Fruit fly (Drosophila melanogaster) whole organism, embryonic: ENCODE data around the gene CG13384.

Source experiments
- CG10147 ChIP-seq: fragments of 200-800 bp; sonication (Bioruptor generic); optimal IDR thresholded peaks from 2 replicates; lab custom pipeline; 2019; ENCODE audit warnings: missing biosample characterization, mild to moderate bottlenecking, missing genetic modification characterization, moderate library complexity
- CG10366 ChIP-seq: fragments of 200-800 bp; sonication (Bioruptor generic); IDR thresholded peaks from 2 replicates; pipeline ENCODE4 v1.3.6; 2022; ENCODE audit warnings: missing biosample characterization, missing genetic modification characterization
- CG10462 ChIP-seq: fragments of 200-800 bp; sonication (Bioruptor generic); optimal IDR thresholded peaks from 2 replicates; lab custom pipeline; 2016; ENCODE audit warnings: missing biosample characterization, missing genetic modification characterization
- CG12659 ChIP-seq: fragments of 200-800 bp; sonication (Bioruptor generic); optimal IDR thresholded peaks from 3 replicates; lab custom pipeline; 2017; ENCODE audit warnings: mild to moderate bottlenecking, missing biosample characterization, missing genetic modification reagents, missing genetic modification characterization
- CG12744 ChIP-seq: fragments of 200-800 bp; sonication (Bioruptor generic); optimal IDR thresholded peaks from 2 replicates; lab custom pipeline; 2016; ENCODE audit warnings: missing biosample characterization, missing genetic modification characterization
- CG17328 ChIP-seq: fragments of 200-800 bp; sonication (Bioruptor generic); IDR thresholded peaks from 2 replicates; pipeline ENCODE4 v1.3.6; 2022; ENCODE audit warnings: missing biosample characterization, missing genetic modification characterization
- CG17361 ChIP-seq: fragments of 200-800 bp; sonication (Bioruptor generic); IDR thresholded peaks from 3 replicates; pipeline ENCODE4 v1.3.6; 2022; ENCODE audit warnings: missing biosample characterization, missing genetic modification characterization
- CG17568 ChIP-seq: fragments of 200-800 bp; sonication (Bioruptor generic); optimal IDR thresholded peaks from 2 replicates; lab custom pipeline; 2018; ENCODE audit warnings: missing biosample characterization, mild to moderate bottlenecking, missing genetic modification characterization, moderate library complexity
- CG2678 ChIP-seq: fragments of 200-800 bp; sonication (Bioruptor generic); optimal IDR thresholded peaks from 3 replicates; lab custom pipeline; 2019; ENCODE audit warnings: missing biosample characterization, mild to moderate bottlenecking, missing genetic modification characterization, moderate library complexity
- CG2712 ChIP-seq: fragments of 200-800 bp; optimal IDR thresholded peaks from 3 replicates; lab custom pipeline; 2019; ENCODE audit warnings: missing biosample characterization, mild to moderate bottlenecking, missing genetic modification characterization, moderate library complexity
- CG34376 ChIP-seq: fragments of 200-800 bp; sonication (Bioruptor generic); optimal IDR thresholded peaks from 2 replicates; lab custom pipeline; 2018; ENCODE audit warnings: missing biosample characterization, mild to moderate bottlenecking, missing genetic modification characterization
- CG6175 ChIP-seq: fragments of 200-800 bp; sonication (Bioruptor generic); IDR thresholded peaks from 3 replicates; pipeline ENCODE4 v1.3.6; 2022; ENCODE audit warnings: missing biosample characterization, missing genetic modification characterization
- CG6254 ChIP-seq: fragments of 200-800 bp; sonication (Bioruptor generic); optimal IDR thresholded peaks from 3 replicates; lab custom pipeline; 2017; ENCODE audit warnings: mild to moderate bottlenecking, missing biosample characterization, missing genetic modification reagents, missing genetic modification characterization
- CG6765 ChIP-seq: fragments of 200-800 bp; sonication (Bioruptor generic); optimal IDR thresholded peaks from 3 replicates; lab custom pipeline; 2017; ENCODE audit warnings: missing biosample characterization, mild to moderate bottlenecking, missing genetic modification characterization
- Fer1 ChIP-seq: fragments of 200-800 bp; sonication (Bioruptor generic); optimal IDR thresholded peaks from 2 replicates; lab custom pipeline; 2017; ENCODE audit warnings: missing biosample characterization, mild to moderate bottlenecking, missing genetic modification characterization
- Hey ChIP-seq: fragments of 200-800 bp; sonication (Bioruptor generic); optimal IDR thresholded peaks from 3 replicates; lab custom pipeline; 2018; ENCODE audit warnings: missing biosample characterization, mild to moderate bottlenecking, missing genetic modification characterization
- Hr3 ChIP-seq: fragments of 200-800 bp; sonication (Bioruptor generic); optimal IDR thresholded peaks from 3 replicates; lab custom pipeline; 2016; ENCODE audit warnings: missing biosample characterization, missing genetic modification characterization
- NFAT ChIP-seq: fragments of 200-800 bp; sonication (Bioruptor generic); IDR thresholded peaks from 2 replicates; pipeline ENCODE4 v1.3.6; 2022; ENCODE audit warnings: missing biosample characterization, missing genetic modification characterization
- PHDP ChIP-seq: fragments of 200-800 bp; sonication (Bioruptor generic); optimal IDR thresholded peaks from 3 replicates; lab custom pipeline; 2018; ENCODE audit warnings: missing biosample characterization, mild to moderate bottlenecking, missing genetic modification characterization, moderate library complexity
- Six4 ChIP-seq: fragments of 200-800 bp; sonication (Bioruptor generic); optimal IDR thresholded peaks from 2 replicates; lab custom pipeline; 2016; ENCODE audit warnings: missing biosample characterization, missing genetic modification characterization
- Xrp1 ChIP-seq: fragments of 200-800 bp; sonication (Bioruptor generic); IDR thresholded peaks from 2 replicates; pipeline ENCODE4 v1.3.6; 2022; ENCODE audit warnings: missing biosample characterization, missing genetic modification characterization
- YL-1 ChIP-seq: fragments of 200-800 bp; sonication (Bioruptor generic); optimal IDR thresholded peaks from 3 replicates; lab custom pipeline; 2017; ENCODE audit warnings: missing biosample characterization, mild to moderate bottlenecking, missing genetic modification characterization
- bbx ChIP-seq: fragments of 200-800 bp; sonication (Bioruptor generic); IDR thresholded peaks from 2 replicates; pipeline ENCODE4 v1.3.6; 2022; ENCODE audit warnings: missing biosample characterization, missing genetic modification characterization; ENCODE audit not compliant: partially characterized antibody
- bigmax ChIP-seq: fragments of 200-800 bp; sonication (Bioruptor generic); optimal IDR thresholded peaks from 2 replicates; lab custom pipeline; 2018; ENCODE audit warnings: missing biosample characterization, mild to moderate bottlenecking, missing genetic modification characterization
- bsh ChIP-seq, 2 experiments: fragments of 200-800 bp; sonication (Bioruptor generic); optimal IDR thresholded peaks; 2 replicates each; lab custom pipeline; 2017 to 2018; ENCODE audit warnings: mild to moderate bottlenecking in 2 of 2, missing biosample characterization in 2 of 2, missing genetic modification characterization in 2 of 2, moderate library complexity in 1 of 2
- caup ChIP-seq: fragments of 200-800 bp; sonication (Bioruptor generic); optimal IDR thresholded peaks from 3 replicates; lab custom pipeline; 2017; ENCODE audit warnings: missing biosample characterization, mild to moderate bottlenecking, missing genetic modification characterization, moderate library complexity; ENCODE audit not compliant: severe bottlenecking
- croc ChIP-seq: fragments of 200-800 bp; sonication (Bioruptor generic); conservative IDR thresholded peaks from 3 replicates; pipeline ENCODE4 v1.3.6; 2022; ENCODE audit warnings: missing biosample characterization, missing genetic modification characterization
- disco-r ChIP-seq: fragments of 200-800 bp; sonication (Bioruptor generic); optimal IDR thresholded peaks from 2 replicates; lab custom pipeline; 2016; ENCODE audit warnings: missing biosample characterization, missing genetic modification characterization
- ind ChIP-seq: fragments of 200-800 bp; sonication (Bioruptor generic); optimal IDR thresholded peaks from 3 replicates; lab custom pipeline; 2016; ENCODE audit warnings: missing biosample characterization, missing genetic modification characterization
- jing ChIP-seq: fragments of 200-800 bp; sonication (Bioruptor generic); optimal IDR thresholded peaks from 2 replicates; lab custom pipeline; 2018; ENCODE audit warnings: missing biosample characterization, mild to moderate bottlenecking, missing genetic modification characterization
- lab ChIP-seq: fragments of 200-800 bp; sonication (Bioruptor generic); optimal IDR thresholded peaks from 3 replicates; lab custom pipeline; 2017; ENCODE audit warnings: missing biosample characterization, missing genetic modification characterization, mild to moderate bottlenecking, moderate library complexity, missing genetic modification reagents
- luna ChIP-seq: fragments of 200-800 bp; sonication (Bioruptor generic); optimal IDR thresholded peaks from 2 replicates; lab custom pipeline; 2016; ENCODE audit warnings: missing biosample characterization, missing genetic modification characterization
- oc ChIP-seq: fragments of 200-800 bp; sonication (Bioruptor generic); optimal IDR thresholded peaks from 2 replicates; lab custom pipeline; 2018; ENCODE audit warnings: missing biosample characterization, mild to moderate bottlenecking, missing genetic modification characterization, moderate library complexity
- psq ChIP-seq: fragments of 200-800 bp; sonication (Bioruptor generic); optimal IDR thresholded peaks from 2 replicates; lab custom pipeline; 2017; ENCODE audit warnings: missing biosample characterization, missing genetic modification characterization
- pum ChIP-seq: fragments of 200-800 bp; sonication (Bioruptor generic); optimal IDR thresholded peaks from 2 replicates; lab custom pipeline; 2016; ENCODE audit warnings: missing biosample characterization, missing genetic modification characterization
- ranshi ChIP-seq: fragments of 200-800 bp; sonication (Bioruptor generic); IDR thresholded peaks from 2 replicates; pipeline ENCODE4 v1.3.6; 2022; ENCODE audit warnings: missing biosample characterization, missing genetic modification characterization
- rib ChIP-seq: fragments of 200-800 bp; sonication (Bioruptor generic); IDR thresholded peaks from 2 replicates; pipeline ENCODE4 v1.3.6; 2022; ENCODE audit warnings: missing biosample characterization, missing genetic modification characterization
- row ChIP-seq: fragments of 200-800 bp; sonication (Bioruptor generic); IDR thresholded peaks from 3 replicates; pipeline ENCODE4 v1.3.6; 2022; ENCODE audit warnings: missing biosample characterization, missing genetic modification characterization
- scrt ChIP-seq: fragments of 200-800 bp; sonication (Bioruptor generic); optimal IDR thresholded peaks from 2 replicates; lab custom pipeline; 2018; ENCODE audit warnings: missing biosample characterization, mild to moderate bottlenecking, missing genetic modification characterization, moderate library complexity
- shn ChIP-seq: fragments of 200-800 bp; sonication (Bioruptor generic); optimal IDR thresholded peaks from 3 replicates; lab custom pipeline; 2016; ENCODE audit warnings: missing biosample characterization, missing genetic modification characterization
- sim ChIP-seq: fragments of 200-800 bp; sonication (Bioruptor generic); IDR thresholded peaks from 2 replicates; pipeline ENCODE4 v1.3.6; 2022; ENCODE audit warnings: missing biosample characterization, missing genetic modification characterization
- sima ChIP-seq: fragments of 200-800 bp; sonication (Bioruptor generic); optimal IDR thresholded peaks from 2 replicates; lab custom pipeline; 2016; ENCODE audit warnings: missing biosample characterization, missing genetic modification characterization
- slou ChIP-seq: fragments of 200-800 bp; sonication (Bioruptor generic); optimal IDR thresholded peaks from 3 replicates; lab custom pipeline; 2016; ENCODE audit warnings: missing biosample characterization, missing genetic modification characterization
- stwl ChIP-seq: fragments of 200-800 bp; sonication (Bioruptor generic); optimal IDR thresholded peaks from 3 replicates; lab custom pipeline; 2018; ENCODE audit warnings: missing biosample characterization, mild to moderate bottlenecking, missing genetic modification characterization, moderate library complexity
- sug ChIP-seq: fragments of 200-800 bp; optimal IDR thresholded peaks from 2 replicates; lab custom pipeline; 2019; ENCODE audit warnings: missing biosample characterization, mild to moderate bottlenecking, missing genetic modification characterization, moderate library complexity
- tna ChIP-seq: fragments of 200-800 bp; sonication (Bioruptor generic); IDR thresholded peaks from 2 replicates; pipeline ENCODE4 v1.3.6; 2022; ENCODE audit warnings: missing biosample characterization, missing genetic modification characterization; ENCODE audit not compliant: partially characterized antibody
- usp ChIP-seq: fragments of >200 bp; optimal IDR thresholded peaks from 2 replicates; lab custom pipeline; 2017; ENCODE audit warnings: missing biosample characterization, missing genetic modification characterization
- zen2 ChIP-seq: fragments of 200-800 bp; sonication (Bioruptor generic); IDR thresholded peaks from 3 replicates; pipeline ENCODE4 v1.3.6; 2022; ENCODE audit warnings: missing biosample characterization, missing genetic modification characterization; ENCODE audit not compliant: partially characterized antibody

The CG13384 gene

dm6 chr2L:8364006-8364956 lies 20.0 kb upstream of the CG13384 start, which contains the start of the genes RpS13 and CSN8 (continued):
- TF ChIP-seq CG6175 (no peak), croc (no peak), stwl (tag; lab: Kevin White, UChicago) (peak; percentile 85), CG12744 (no peak), ind (GFP tag; lab: Kevin White, UChicago) (no peak), CG17328 (GFP tag; lab: Robert Waterston, UW) (no peak), NFAT (GFP tag; lab: Robert Waterston, UW) (no peak), oc (tag; lab: Kevin White, UChicago) (no peak), CG10147 (GFP tag; lab: Kevin White, UChicago) (no peak), CG6765 (GFP tag; lab: Kevin White, UChicago) (peak; percentile 59), YL-1 (GFP tag; lab: Kevin White, UChicago) (peak; percentile 92), shn (GFP tag; lab: Kevin White, UChicago) (no peak), sima (no peak), CG12659 (GFP tag; lab: Kevin White, UChicago) (peak; percentile 75), CG34376 (GFP tag; lab: Kevin White, UChicago) (peak; percentile 68), Fer1 (peak; percentile 52), sim (GFP tag; lab: Robert Waterston, UW) (no peak), CG17361 (no peak), disco-r (GFP tag; lab: Kevin White, UChicago) (no peak), caup (no peak), row (GFP tag; lab: Robert Waterston, UW) (peak; percentile 49), zen2 (GFP tag; lab: Robert Waterston, UW) (peak; percentile 87; the same call in 2 of the 3 replicates), bsh (GFP tag; optimal IDR thresholded peaks at IDR 0.05; lab: Kevin White, UChicago) (peak in 1 of 2 experiments; percentile 7), lab (GFP tag; lab: Kevin White, UChicago) (peak; percentile 25), PHDP (tag; lab: Kevin White, UChicago) (peak; percentile 23), CG2678 (peak; percentile 26), Hr3 (GFP tag; lab: Kevin White, UChicago) (no peak), CG10366 (GFP tag; lab: Robert Waterston, UW) (no peak), CG10462 (GFP tag; lab: Kevin White, UChicago) (no peak), CG6254 (GFP tag; lab: Kevin White, UChicago) (no peak), Six4 (GFP tag; lab: Kevin White, UChicago) (no peak), slou (GFP tag; lab: Kevin White, UChicago) (no peak), CG17568 (peak; percentile 33), psq (GFP tag; lab: Kevin White, UChicago) (no peak), pum (GFP tag; lab: Kevin White, UChicago) (no peak), Xrp1 (no peak), bbx (GFP tag; lab: Robert Waterston, UW) (peak; percentile 91), tna (GFP tag; lab: Robert Waterston, UW) (peak; percentile 78), luna (GFP tag; lab: Kevin White, UChicago) (no peak), scrt (GFP tag; lab: Kevin White, UChicago) (peak; percentile 10), ranshi (GFP tag; lab: Robert Waterston, UW) (no peak), usp (GFP tag; lab: Kevin White, UChicago) (no peak), sug (tag; lab: Kevin White, UChicago) (peak; percentile 55), jing (GFP tag; lab: Kevin White, UChicago) (no peak), bigmax (GFP tag; lab: Kevin White, UChicago) (peak; percentile 95), rib (no peak), CG2712 (peak; percentile 33), Hey (tag; lab: Kevin White, UChicago) (no peak)
